Worm (Caenorhabditis elegans) whole organism, L4 larva: ENCODE results near the gene T19C3.3.

Experiments
- D1046.2 ChIP-seq: fragments of 200-800 bp; sonication (Bioruptor generic); IDR thresholded peaks from 2 replicates; pipeline ENCODE4 v1.3.6; 2022; ENCODE audit warnings: missing genetic modification characterization, missing compliant biosample characterization
- F10B5.3 ChIP-seq: sonication (generic microtip); optimal IDR thresholded peaks from 2 replicates; lab custom pipeline; 2016; ENCODE audit warnings: mild to moderate bottlenecking, missing genetic modification characterization, missing compliant biosample characterization
- Y75B8A.6 ChIP-seq: fragments of 200-800 bp; sonication (Bioruptor generic); IDR thresholded peaks from 2 replicates; pipeline ENCODE4 v1.3.6; 2022; ENCODE audit warnings: missing genetic modification reagents, missing genetic modification characterization, missing compliant biosample characterization
- aha-1 ChIP-seq: fragments of 150-350 bp; peaks from one replicate; lab custom pipeline; 2014; ENCODE audit warnings: missing biosample characterization, missing genetic modification characterization
- arid-1 ChIP-seq: fragments of 200-800 bp; sonication (Bioruptor generic); conservative IDR thresholded peaks from 2 replicates; pipeline ENCODE4 v1.3.6; 2022; ENCODE audit warnings: missing genetic modification reagents, missing genetic modification characterization, missing compliant biosample characterization
- ceh-28 ChIP-seq: fragments of 150-350 bp; optimal IDR thresholded peaks from 2 replicates; lab custom pipeline; 2014; ENCODE audit warnings: missing biosample characterization, missing genetic modification reagents, missing genetic modification characterization
- ceh-82 ChIP-seq: sonication (generic microtip); optimal IDR thresholded peaks from 2 replicates; lab custom pipeline; 2017; ENCODE audit warnings: missing biosample characterization, missing genetic modification characterization
- daf-16 ChIP-seq, 3 experiments: sonication (generic microtip); optimal IDR thresholded peaks; 2 replicates each; lab custom pipeline; 2016 to 2017; ENCODE audit warnings: missing genetic modification characterization in 3 of 3, missing genetic modification reagents in 3 of 3, mild to moderate bottlenecking in 2 of 3, missing compliant biosample characterization in 2 of 3, missing biosample characterization in 1 of 3, moderate library complexity in 1 of 3
- daf-19 ChIP-seq: fragments of 200-800 bp; sonication (Bioruptor generic); conservative IDR thresholded peaks from 2 replicates; pipeline ENCODE4 v1.3.6; 2022; ENCODE audit warnings: missing genetic modification characterization, missing compliant biosample characterization
- dmd-6 ChIP-seq: fragments of 200-800 bp; sonication (Bioruptor generic); IDR thresholded peaks from 2 replicates; pipeline ENCODE4 v1.3.6; 2022; ENCODE audit warnings: missing genetic modification reagents, missing genetic modification characterization, missing compliant biosample characterization
- dmd-8 ChIP-seq: fragments of 200-800 bp; sonication (Bioruptor generic); IDR thresholded peaks from 2 replicates; pipeline ENCODE4 v1.3.6; 2022; ENCODE audit warnings: missing genetic modification characterization, missing compliant biosample characterization
- dpl-1 ChIP-seq: fragments of 150-350 bp; optimal IDR thresholded peaks from 2 replicates; lab custom pipeline; 2014; ENCODE audit warnings: missing biosample characterization, missing genetic modification reagents, missing genetic modification characterization
- egl-27 ChIP-seq: sonication (generic microtip); optimal IDR thresholded peaks from 3 replicates; lab custom pipeline; 2017; ENCODE audit warnings: missing biosample characterization, missing genetic modification reagents, missing genetic modification characterization
- egl-43 ChIP-seq: fragments of 200-800 bp; sonication (Bioruptor generic); IDR thresholded peaks from 2 replicates; pipeline ENCODE4 v1.3.6; 2022; ENCODE audit warnings: missing genetic modification reagents, missing genetic modification characterization, missing compliant biosample characterization
- hif-1 ChIP-seq, 2 experiments: sonication (generic microtip); optimal IDR thresholded peaks; 2 replicates each; lab custom pipeline; 2016 to 2017; ENCODE audit warnings: missing compliant biosample characterization in 2 of 2, missing genetic modification characterization in 2 of 2, missing genetic modification reagents in 2 of 2, missing genotype in 2 of 2, mild to moderate bottlenecking in 1 of 2
- hlh-11 ChIP-seq: fragments of 200-800 bp; sonication (Bioruptor generic); optimal IDR thresholded peaks from 2 replicates; lab custom pipeline; 2018; ENCODE audit warnings: mild to moderate bottlenecking, missing genetic modification characterization, missing compliant biosample characterization
- hmg-1.1 ChIP-seq: fragments of 200-800 bp; sonication (Bioruptor generic); IDR thresholded peaks from 2 replicates; pipeline ENCODE4 v1.3.6; 2022; ENCODE audit warnings: missing genetic modification reagents, missing genetic modification characterization, missing compliant biosample characterization
- jun-1 ChIP-seq: fragments of 150-350 bp; optimal IDR thresholded peaks from 2 replicates; lab custom pipeline; 2014; ENCODE audit warnings: missing biosample characterization, missing genetic modification reagents, missing genetic modification characterization
- lim-7 ChIP-seq: fragments of 200-800 bp; sonication (Bioruptor generic); IDR thresholded peaks from 2 replicates; pipeline ENCODE4 v1.3.6; 2022; ENCODE audit warnings: missing genetic modification characterization, missing compliant biosample characterization
- lin-13 ChIP-seq: fragments of 150-350 bp; optimal IDR thresholded peaks from 2 replicates; lab custom pipeline; 2014; ENCODE audit warnings: missing biosample characterization, missing genetic modification reagents, missing genetic modification characterization
- lin-38 ChIP-seq: fragments of 200-800 bp; sonication (Bioruptor generic); IDR thresholded peaks from 2 replicates; pipeline ENCODE4 v1.3.6; 2022; ENCODE audit warnings: missing genetic modification reagents, missing genetic modification characterization, missing compliant biosample characterization
- lsy-2 ChIP-seq, 2 experiments: fragments of 150-350 bp in 1 of 2; sonication (generic microtip) in 1 of 2; optimal IDR thresholded peaks; 2 replicates each; lab custom pipeline; 2014 to 2017; ENCODE audit warnings: missing biosample characterization in 2 of 2, missing genetic modification characterization in 2 of 2
- mdl-1 ChIP-seq, 2 experiments: fragments of 150-350 bp in 1 of 2; sonication (generic microtip) in 1 of 2; optimal IDR thresholded peaks; 2 replicates each; lab custom pipeline; 2014 to 2017; ENCODE audit warnings: missing biosample characterization in 2 of 2, missing genetic modification characterization in 2 of 2
- mes-2 ChIP-seq: sonication (generic microtip); optimal IDR thresholded peaks from 2 replicates; lab custom pipeline; 2016; ENCODE audit warnings: missing genotype, mild to moderate bottlenecking, missing genetic modification characterization, missing compliant biosample characterization; ENCODE audit not compliant: poor library complexity, severe bottlenecking
- nhr-102 ChIP-seq: sonication (generic microtip); optimal IDR thresholded peaks from 2 replicates; lab custom pipeline; 2016; ENCODE audit warnings: mild to moderate bottlenecking, missing genetic modification characterization, moderate library complexity, missing compliant biosample characterization
- nhr-25 ChIP-seq: sonication (generic microtip); optimal IDR thresholded peaks from 2 replicates; lab custom pipeline; 2017; ENCODE audit warnings: missing genetic modification characterization, mild to moderate bottlenecking, missing compliant biosample characterization, antibody characterized with exemption, moderate library complexity, borderline replicate concordance; ENCODE audit not compliant: insufficient read depth
- nhr-28 ChIP-seq: fragments of 150-350 bp; optimal IDR thresholded peaks from 2 replicates; lab custom pipeline; 2014; ENCODE audit warnings: missing biosample characterization, missing genetic modification characterization
- nhr-41 ChIP-seq: fragments of 200-800 bp; sonication (Bioruptor generic); IDR thresholded peaks from 2 replicates; pipeline ENCODE4 v1.3.6; 2022; ENCODE audit warnings: missing genetic modification reagents, missing genetic modification characterization, missing compliant biosample characterization
- nhr-6 ChIP-seq: fragments of 150-350 bp; optimal IDR thresholded peaks from 2 replicates; lab custom pipeline; 2014; ENCODE audit warnings: missing biosample characterization, missing genetic modification characterization
- nhr-76 ChIP-seq: fragments of 150-350 bp; optimal IDR thresholded peaks from 2 replicates; lab custom pipeline; 2014; ENCODE audit warnings: missing biosample characterization, missing genetic modification characterization
- nhr-77 ChIP-seq: fragments of 150-350 bp; optimal IDR thresholded peaks from 2 replicates; lab custom pipeline; 2014; ENCODE audit warnings: missing biosample characterization, missing genetic modification characterization
- pha-4 ChIP-seq, 2 experiments: fragments of 150-350 bp in 1 of 2; fragments of 200-800 bp in 1 of 2; sonication (Bioruptor generic) in 1 of 2; IDR thresholded peaks in 1 of 2; optimal IDR thresholded peaks in 1 of 2; 2 replicates each; pipeline versions ENCODE4 v1.3.6 to Lab custom; 2014 to 2022; ENCODE audit warnings: missing genetic modification characterization in 2 of 2, missing genetic modification reagents in 2 of 2, missing biosample characterization in 1 of 2, missing compliant biosample characterization in 1 of 2
- pqm-1 ChIP-seq: sonication (generic microtip); optimal IDR thresholded peaks from 2 replicates; lab custom pipeline; 2017; ENCODE audit warnings: missing biosample characterization, missing genetic modification characterization
- rbr-2 ChIP-seq: sonication (generic microtip); optimal IDR thresholded peaks from 2 replicates; lab custom pipeline; 2016; ENCODE audit warnings: missing genotype, missing genetic modification characterization, missing compliant biosample characterization
- saeg-2 ChIP-seq: fragments of 200-800 bp; sonication (Bioruptor generic); IDR thresholded peaks from 2 replicates; pipeline ENCODE4 v1.3.6; 2022; ENCODE audit warnings: missing genetic modification reagents, missing genetic modification characterization, missing compliant biosample characterization
- set-16 ChIP-seq: fragments of 200-800 bp; sonication (Bioruptor generic); IDR thresholded peaks from 2 replicates; pipeline ENCODE4 v1.3.6; 2022; ENCODE audit warnings: missing genetic modification reagents, missing genetic modification characterization, missing compliant biosample characterization
- spr-1 ChIP-seq: sonication (generic microtip); optimal IDR thresholded peaks from 2 replicates; lab custom pipeline; 2016; ENCODE audit warnings: mild to moderate bottlenecking, missing genetic modification characterization, missing compliant biosample characterization
- unc-130 ChIP-seq: sonication (generic microtip); optimal IDR thresholded peaks from 2 replicates; lab custom pipeline; 2016; ENCODE audit warnings: missing genetic modification reagents, missing genetic modification characterization, missing compliant biosample characterization
- ztf-11 ChIP-seq: fragments of 150-350 bp; optimal IDR thresholded peaks from 2 replicates; lab custom pipeline; 2014; ENCODE audit warnings: missing biosample characterization, missing genetic modification characterization

The T19C3.3 gene

ce11 chrIII:651587-651986 is 37.2 kb upstream of the T19C3.3 start (continued):
- peak; percentile 36 for TF ChIP-seq mes-2 (tag; lab: Kevin White, UChicago)
- no peak for TF ChIP-seq Y75B8A.6 (GFP tag; lab: Robert Waterston, UW)
- TF ChIP-seq pqm-1 (tag; lab: Kevin White, UChicago): peak; percentile 88
- peak; percentile 14 for TF ChIP-seq nhr-6 (tag; lab: Kevin White, UChicago)
- TF ChIP-seq pha-4 (GFP tag; IDR thresholded peaks at IDR 0.05; lab: Robert Waterston, UW): no peak
- peak; percentile 31 for TF ChIP-seq pha-4 (tag; optimal IDR thresholded peaks at IDR 0.05; lab: Kevin White, UChicago)

- no peak for TF ChIP-seq lsy-2 (tag; optimal IDR thresholded peaks at IDR 0.05; lab: Kevin White, UChicago)
- TF ChIP-seq mdl-1 (tag; optimal IDR thresholded peaks at IDR 0.05; lab: Kevin White, UChicago): peak in 1 of 2 experiments; percentile 2
- TF ChIP-seq egl-27: no peak
- peak; percentile 87 for TF ChIP-seq aha-1
- TF ChIP-seq arid-1 (GFP tag; lab: Robert Waterston, UW): no peak
- TF ChIP-seq dpl-1 (GFP tag; lab: Kevin White, UChicago): no peak
- no peak for TF ChIP-seq dmd-8
- TF ChIP-seq ceh-28 (tag; lab: Kevin White, UChicago): no peak
- peak; percentile 58 for TF ChIP-seq nhr-28 (tag; lab: Kevin White, UChicago)
These were observed 36.2 kb upstream of the T19C3.3 start for ce11 chrIII:650539-650938.

ce11 chrIII:649935-650334 is 35.6 kb upstream of the T19C3.3 start:
- no peak for TF ChIP-seq D1046.2 (GFP tag; lab: Robert Waterston, UW)
- TF ChIP-seq mdl-1 (tag; optimal IDR thresholded peaks at IDR 0.05; lab: Kevin White, UChicago): no peak
- TF ChIP-seq nhr-28 (tag; lab: Kevin White, UChicago): peak; percentile 52
- no peak for TF ChIP-seq ceh-82 (tag; lab: Kevin White, UChicago)
- no peak for TF ChIP-seq jun-1

- TF ChIP-seq saeg-2 (GFP tag; lab: Robert Waterston, UW) (no peak), lim-7 (GFP tag; lab: Robert Waterston, UW) (no peak), nhr-41 (GFP tag; lab: Robert Waterston, UW) (no peak), daf-19 (GFP tag; lab: Robert Waterston, UW) (no peak), hif-1 (tag; optimal IDR thresholded peaks at IDR 0.05; lab: Kevin White, UChicago) (peak in 1 of 2 experiments; percentile 35), nhr-102 (tag; lab: Kevin White, UChicago) (no peak), rbr-2 (peak; percentile 8), egl-43 (no peak), egl-27 (no peak), lsy-2 (tag; optimal IDR thresholded peaks at IDR 0.05; lab: Kevin White, UChicago) (no peak), F10B5.3 (tag; lab: Kevin White, UChicago) (no peak), daf-16 (GFP tag; optimal IDR thresholded peaks at IDR 0.05; lab: Kevin White, UChicago) (peak in 1 of 2 experiments; percentile 21), daf-16 (tag; optimal IDR thresholded peaks at IDR 0.05; lab: Kevin White, UChicago) (no peak), spr-1 (tag; lab: Kevin White, UChicago) (no peak), lin-38 (0 out of 2 replicates have a peak, but pooled peaks have one; percentile 25), set-16 (GFP tag; lab: Robert Waterston, UW) (no peak), hmg-1.1 (GFP tag; lab: Robert Waterston, UW) (0 out of 2 replicates have a peak, but pooled peaks have one; percentile 25), nhr-28 (tag; lab: Kevin White, UChicago) (no peak), lin-13 (no peak), nhr-77 (tag; lab: Kevin White, UChicago) (no peak), nhr-25 (tag; lab: Kevin White, UChicago) (no peak), unc-130 (GFP tag; lab: Kevin White, UChicago) (no peak), aha-1 (peak; percentile 41), hlh-11 (peak; percentile 2), ztf-11 (tag; lab: Kevin White, UChicago) (no peak), jun-1 (no peak), nhr-76 (tag; lab: Kevin White, UChicago) (no peak), dmd-6 (no peak), pha-4 (GFP tag; IDR thresholded peaks at IDR 0.05; lab: Robert Waterston, UW) (no peak), pha-4 (tag; optimal IDR thresholded peaks at IDR 0.05; lab: Kevin White, UChicago) (peak; percentile 42)
These were observed 32.9 kb upstream of the T19C3.3 start for ce11 chrIII:647248-647647.
